Worm (Caenorhabditis elegans) whole organism, L4 larva: ENCODE measurements around the gene H01G02.3.

Experiments
- F10B5.3 ChIP-seq: sonication (generic microtip); optimal IDR thresholded peaks from 2 replicates; lab custom pipeline; 2016; ENCODE audit warnings: mild to moderate bottlenecking, missing genetic modification characterization, missing compliant biosample characterization
- F26F4.8 ChIP-seq: fragments of 200-800 bp; sonication (Bioruptor generic); conservative IDR thresholded peaks from 2 replicates; pipeline ENCODE4 v1.3.6; 2022; ENCODE audit warnings: missing genetic modification characterization, missing compliant biosample characterization
- F37D6.2 ChIP-seq: sonication (generic microtip); optimal IDR thresholded peaks from 2 replicates; lab custom pipeline; 2016; ENCODE audit warnings: mild to moderate bottlenecking, missing genetic modification characterization, missing compliant biosample characterization
- F49E8.2 ChIP-seq: sonication (generic microtip); optimal IDR thresholded peaks from 2 replicates; lab custom pipeline; 2016; ENCODE audit warnings: missing compliant biosample characterization, mild to moderate bottlenecking, missing genetic modification characterization, borderline replicate concordance
- T20F7.1 ChIP-seq: fragments of 200-800 bp; sonication (Bioruptor generic); optimal IDR thresholded peaks from 2 replicates; lab custom pipeline; 2018; ENCODE audit warnings: mild to moderate bottlenecking, missing genetic modification characterization, missing compliant biosample characterization
- Y5F2A.4 ChIP-seq: fragments of 200-800 bp; sonication (Bioruptor generic); optimal IDR thresholded peaks from 2 replicates; lab custom pipeline; 2018; ENCODE audit warnings: mild to moderate bottlenecking, missing genetic modification characterization, missing compliant biosample characterization
- Y75B8A.6 ChIP-seq: fragments of 200-800 bp; sonication (Bioruptor generic); IDR thresholded peaks from 2 replicates; pipeline ENCODE4 v1.3.6; 2022; ENCODE audit warnings: missing genetic modification reagents, missing genetic modification characterization, missing compliant biosample characterization
- ZK337.2 ChIP-seq: fragments of 200-800 bp; sonication (Bioruptor generic); IDR thresholded peaks from 2 replicates; pipeline ENCODE4 v1.3.6; 2022; ENCODE audit warnings: missing genetic modification reagents, missing genetic modification characterization, missing compliant biosample characterization
- aha-1 ChIP-seq: fragments of 150-350 bp; peaks from one replicate; lab custom pipeline; 2014; ENCODE audit warnings: missing biosample characterization, missing genetic modification characterization
- attf-4 ChIP-seq: sonication (generic microtip); optimal IDR thresholded peaks from 3 replicates; lab custom pipeline; 2017; ENCODE audit warnings: missing biosample characterization, missing genetic modification characterization
- ceh-20 ChIP-seq: fragments of 200-800 bp; sonication (Bioruptor generic); IDR thresholded peaks from 2 replicates; pipeline ENCODE4 v1.3.6; 2022; ENCODE audit warnings: missing genetic modification reagents, missing genetic modification characterization, missing compliant biosample characterization
- ceh-44 ChIP-seq: fragments of 200-800 bp; sonication (Bioruptor generic); IDR thresholded peaks from 2 replicates; pipeline ENCODE4 v1.3.6; 2022; ENCODE audit warnings: missing genetic modification reagents, missing genetic modification characterization, missing compliant biosample characterization
- cey-2 ChIP-seq: sonication (generic microtip); optimal IDR thresholded peaks from 3 replicates; lab custom pipeline; 2017; ENCODE audit warnings: missing genetic modification characterization, mild to moderate bottlenecking, missing compliant biosample characterization, antibody characterized with exemption, borderline replicate concordance; ENCODE audit not compliant: insufficient read depth
- ctbp-1 ChIP-seq: fragments of 200-800 bp; sonication (Bioruptor generic); IDR thresholded peaks from 2 replicates; pipeline ENCODE4 v1.3.6; 2022; ENCODE audit warnings: missing genetic modification reagents, missing genetic modification characterization, missing compliant biosample characterization
- daf-19 ChIP-seq: fragments of 200-800 bp; sonication (Bioruptor generic); conservative IDR thresholded peaks from 2 replicates; pipeline ENCODE4 v1.3.6; 2022; ENCODE audit warnings: missing genetic modification characterization, missing compliant biosample characterization
- dmd-9 ChIP-seq: fragments of 200-800 bp; sonication (Bioruptor generic); IDR thresholded peaks from 2 replicates; pipeline ENCODE4 v1.3.6; 2022; ENCODE audit warnings: missing genetic modification reagents, missing genetic modification characterization, missing compliant biosample characterization
- dpl-1 ChIP-seq: fragments of 150-350 bp; optimal IDR thresholded peaks from 2 replicates; lab custom pipeline; 2014; ENCODE audit warnings: missing biosample characterization, missing genetic modification reagents, missing genetic modification characterization
- duxl-1 ChIP-seq: sonication (generic microtip); optimal IDR thresholded peaks from 2 replicates; lab custom pipeline; 2016; ENCODE audit warnings: mild to moderate bottlenecking, missing genetic modification characterization, moderate library complexity, missing compliant biosample characterization; ENCODE audit not compliant: poor library complexity
- fos-1 ChIP-seq: fragments of 150-350 bp; optimal IDR thresholded peaks from 2 replicates; lab custom pipeline; 2014; ENCODE audit warnings: missing biosample characterization, missing genetic modification characterization
- gei-8 ChIP-seq: fragments of 200-800 bp; sonication (Bioruptor generic); optimal IDR thresholded peaks from 2 replicates; lab custom pipeline; 2018; ENCODE audit warnings: mild to moderate bottlenecking, missing genetic modification characterization, missing compliant biosample characterization
- hif-1 ChIP-seq, 2 experiments: sonication (generic microtip); optimal IDR thresholded peaks; 2 replicates each; lab custom pipeline; 2016 to 2017; ENCODE audit warnings: missing compliant biosample characterization in 2 of 2, missing genetic modification characterization in 2 of 2, missing genetic modification reagents in 2 of 2, missing genotype in 2 of 2, mild to moderate bottlenecking in 1 of 2
- hlh-30 ChIP-seq: sonication (generic microtip); optimal IDR thresholded peaks from 2 replicates; lab custom pipeline; 2017; ENCODE audit warnings: antibody characterized with exemption, mild to moderate bottlenecking, missing genetic modification characterization, missing compliant biosample characterization; ENCODE audit not compliant: insufficient read depth
- hmg-1.1 ChIP-seq: fragments of 200-800 bp; sonication (Bioruptor generic); IDR thresholded peaks from 2 replicates; pipeline ENCODE4 v1.3.6; 2022; ENCODE audit warnings: missing genetic modification reagents, missing genetic modification characterization, missing compliant biosample characterization
- lim-7 ChIP-seq: fragments of 200-800 bp; sonication (Bioruptor generic); IDR thresholded peaks from 2 replicates; pipeline ENCODE4 v1.3.6; 2022; ENCODE audit warnings: missing genetic modification characterization, missing compliant biosample characterization
- lin-13 ChIP-seq: fragments of 150-350 bp; optimal IDR thresholded peaks from 2 replicates; lab custom pipeline; 2014; ENCODE audit warnings: missing biosample characterization, missing genetic modification reagents, missing genetic modification characterization
- lin-15B ChIP-seq: fragments of 150-350 bp; sonication (generic microtip); optimal IDR thresholded peaks from 3 replicates; lab custom pipeline; 2014; ENCODE audit warnings: missing biosample characterization, missing genetic modification characterization
- lin-38 ChIP-seq: fragments of 200-800 bp; sonication (Bioruptor generic); IDR thresholded peaks from 2 replicates; pipeline ENCODE4 v1.3.6; 2022; ENCODE audit warnings: missing genetic modification reagents, missing genetic modification characterization, missing compliant biosample characterization
- lsy-2 ChIP-seq, 2 experiments: fragments of 150-350 bp in 1 of 2; sonication (generic microtip) in 1 of 2; optimal IDR thresholded peaks; 2 replicates each; lab custom pipeline; 2014 to 2017; ENCODE audit warnings: missing biosample characterization in 2 of 2, missing genetic modification characterization in 2 of 2
- mdl-1 ChIP-seq, 2 experiments: fragments of 150-350 bp in 1 of 2; sonication (generic microtip) in 1 of 2; optimal IDR thresholded peaks; 2 replicates each; lab custom pipeline; 2014 to 2017; ENCODE audit warnings: missing biosample characterization in 2 of 2, missing genetic modification characterization in 2 of 2
- mdt-29 ChIP-seq: fragments of 200-800 bp; sonication (Bioruptor generic); IDR thresholded peaks from 2 replicates; pipeline ENCODE4 v1.3.6; 2022; ENCODE audit warnings: missing genetic modification reagents, missing genetic modification characterization, missing compliant biosample characterization
- mep-1 ChIP-seq: fragments of 150-350 bp; sonication (generic microtip); optimal IDR thresholded peaks from 3 replicates; lab custom pipeline; 2014; ENCODE audit warnings: missing biosample characterization, missing genetic modification characterization
- mes-2 ChIP-seq: sonication (generic microtip); optimal IDR thresholded peaks from 2 replicates; lab custom pipeline; 2016; ENCODE audit warnings: missing genotype, mild to moderate bottlenecking, missing genetic modification characterization, missing compliant biosample characterization; ENCODE audit not compliant: poor library complexity, severe bottlenecking
- nhr-11 ChIP-seq: fragments of 150-350 bp; optimal IDR thresholded peaks from 2 replicates; lab custom pipeline; 2014; ENCODE audit warnings: missing biosample characterization, missing genetic modification characterization
- nhr-111 ChIP-seq: fragments of 200-800 bp; sonication (Bioruptor generic); optimal IDR thresholded peaks from 2 replicates; lab custom pipeline; 2018; ENCODE audit warnings: mild to moderate bottlenecking, missing genetic modification characterization, missing compliant biosample characterization
- nhr-41 ChIP-seq: fragments of 200-800 bp; sonication (Bioruptor generic); IDR thresholded peaks from 2 replicates; pipeline ENCODE4 v1.3.6; 2022; ENCODE audit warnings: missing genetic modification reagents, missing genetic modification characterization, missing compliant biosample characterization
- nhr-42 ChIP-seq: fragments of 200-800 bp; sonication (Bioruptor generic); IDR thresholded peaks from 2 replicates; pipeline ENCODE4 v1.3.6; 2022; ENCODE audit warnings: missing genetic modification characterization, missing compliant biosample characterization
- nhr-6 ChIP-seq: fragments of 150-350 bp; optimal IDR thresholded peaks from 2 replicates; lab custom pipeline; 2014; ENCODE audit warnings: missing biosample characterization, missing genetic modification characterization
- pha-4 ChIP-seq, 2 experiments: fragments of 150-350 bp in 1 of 2; fragments of 200-800 bp in 1 of 2; sonication (Bioruptor generic) in 1 of 2; IDR thresholded peaks in 1 of 2; optimal IDR thresholded peaks in 1 of 2; 2 replicates each; pipeline versions ENCODE4 v1.3.6 to Lab custom; 2014 to 2022; ENCODE audit warnings: missing genetic modification characterization in 2 of 2, missing genetic modification reagents in 2 of 2, missing biosample characterization in 1 of 2, missing compliant biosample characterization in 1 of 2
- sdz-12 ChIP-seq: fragments of 200-800 bp; sonication (Bioruptor generic); optimal IDR thresholded peaks from 2 replicates; lab custom pipeline; 2018; ENCODE audit warnings: mild to moderate bottlenecking, missing genetic modification characterization, missing compliant biosample characterization
- set-16 ChIP-seq: fragments of 200-800 bp; sonication (Bioruptor generic); IDR thresholded peaks from 2 replicates; pipeline ENCODE4 v1.3.6; 2022; ENCODE audit warnings: missing genetic modification reagents, missing genetic modification characterization, missing compliant biosample characterization
- skn-1 ChIP-seq: fragments of 150-350 bp; optimal IDR thresholded peaks from 2 replicates; lab custom pipeline; 2014; ENCODE audit warnings: missing biosample characterization, missing genetic modification characterization
- tag-97 ChIP-seq: fragments of 200-800 bp; sonication (Bioruptor generic); IDR thresholded peaks from 2 replicates; pipeline ENCODE4 v1.3.6; 2022; ENCODE audit warnings: missing genetic modification characterization, missing compliant biosample characterization
- tra-1 ChIP-seq: fragments of 200-800 bp; sonication (Bioruptor generic); IDR thresholded peaks from 2 replicates; pipeline ENCODE4 v1.3.6; 2022; ENCODE audit warnings: missing genetic modification reagents, missing genetic modification characterization, missing compliant biosample characterization
- unc-62 ChIP-seq, 3 experiments: fragments of 150-350 bp in 1 of 3; sonication (generic microtip); optimal IDR thresholded peaks in 2 of 3; peaks in 1 of 3; 1 replicate in 1 of 3; 2 replicates in 2 of 3; lab custom pipeline; 2014 to 2017; ENCODE audit warnings: missing biosample characterization in 3 of 3, missing genetic modification characterization in 3 of 3, missing genetic modification reagents in 3 of 3, missing genotype in 1 of 3
- vab-7 ChIP-seq: fragments of 200-800 bp; sonication (Bioruptor generic); IDR thresholded peaks from 2 replicates; pipeline ENCODE4 v1.3.6; 2022; ENCODE audit warnings: missing genetic modification reagents, missing genetic modification characterization, missing compliant biosample characterization
- zag-1 ChIP-seq: fragments of 150-350 bp; optimal IDR thresholded peaks from 2 replicates; lab custom pipeline; 2014; ENCODE audit warnings: missing biosample characterization, missing genetic modification characterization
- zfp-2 ChIP-seq: sonication (generic microtip); optimal IDR thresholded peaks from 2 replicates; lab custom pipeline; 2016; ENCODE audit warnings: mild to moderate bottlenecking, missing genetic modification characterization, missing compliant biosample characterization
- zip-2 ChIP-seq: fragments of 150-350 bp; optimal IDR thresholded peaks from 2 replicates; lab custom pipeline; 2014; ENCODE audit warnings: missing biosample characterization, missing genetic modification characterization
- ztf-7 ChIP-seq: fragments of 150-350 bp; optimal IDR thresholded peaks from 2 replicates; lab custom pipeline; 2014; ENCODE audit warnings: missing biosample characterization, missing genetic modification characterization

The H01G02.3 gene

DNA sequence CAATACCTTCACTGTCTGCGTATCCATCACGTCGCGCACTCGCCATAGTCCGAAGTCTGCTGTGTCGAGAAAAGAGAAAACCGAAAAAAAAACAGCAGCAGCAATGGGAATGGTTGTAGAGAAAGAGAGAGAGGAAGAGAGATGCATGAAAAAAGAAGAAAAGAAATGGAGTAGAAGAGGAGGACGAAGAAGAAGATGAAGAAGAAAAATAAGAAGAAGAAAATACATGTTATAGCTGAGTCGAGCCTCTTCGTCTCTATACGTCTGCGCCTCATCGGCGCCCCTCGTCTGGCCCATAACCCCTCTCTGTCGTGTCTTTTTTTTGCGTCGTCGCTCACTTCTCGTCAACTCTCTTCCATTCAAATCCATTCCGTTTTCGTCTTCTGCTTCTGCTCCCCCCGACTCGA, 17.3 kb upstream of the H01G02.3 start (continued):
- TF ChIP-seq mdt-29 (GFP tag; lab: Robert Waterston, UW) (no peak), ZK337.2 (GFP tag; lab: Robert Waterston, UW) (no peak), nhr-6 (no peak), Y75B8A.6 (GFP tag; lab: Robert Waterston, UW) (no peak), F49E8.2 (no peak), F37D6.2 (tag; lab: Kevin White, UChicago) (peak; percentile 69), duxl-1 (tag; lab: Kevin White, UChicago) (no peak), lsy-2 (tag; optimal IDR thresholded peaks at IDR 0.05; lab: Kevin White, UChicago) (peak; percentile 52 to 85), sdz-12 (GFP tag; lab: Kevin White, UChicago) (no peak), F10B5.3 (tag; lab: Kevin White, UChicago) (no peak), lin-38 (no peak), gei-8 (no peak), fos-1 (tag; lab: Kevin White, UChicago) (no peak), mdl-1 (tag; optimal IDR thresholded peaks at IDR 0.05; lab: Kevin White, UChicago) (peak; percentile 57 to 82), cey-2 (tag; lab: Kevin White, UChicago) (peak; percentile 45), ctbp-1 (GFP tag; lab: Robert Waterston, UW) (peak; percentile 70; the same call in 1 of the 2 replicates), daf-19 (no peak), ceh-44 (GFP tag; lab: Robert Waterston, UW) (no peak), tag-97 (GFP tag; lab: Robert Waterston, UW) (no peak), nhr-41 (GFP tag; lab: Robert Waterston, UW) (no peak), nhr-11 (tag; lab: Kevin White, UChicago) (peak; percentile 83), F26F4.8 (GFP tag; lab: Robert Waterston, UW) (no peak), nhr-111 (GFP tag; lab: Kevin White, UChicago) (no peak), set-16 (GFP tag; lab: Robert Waterston, UW) (peak; percentile 52; the same call in 1 of the 2 replicates), mes-2 (tag; lab: Kevin White, UChicago) (no peak), dpl-1 (GFP tag; lab: Kevin White, UChicago) (peak; percentile 60), lin-13 (GFP tag; lab: Kevin White, UChicago) (no peak), tra-1 (GFP tag; lab: Robert Waterston, UW) (0 out of 2 replicates have a peak, but pooled peaks have one; percentile 4), lim-7 (GFP tag; lab: Robert Waterston, UW) (no peak), lin-15B (tag; lab: Kevin White, UChicago) (no peak), unc-62 (GFP tag; optimal IDR thresholded peaks at IDR 0.05 in 1 of 2; lab: Kevin White, UChicago) (peak in 1 of 2 experiments; percentile 94), unc-62 (tag; optimal IDR thresholded peaks at IDR 0.05; lab: Kevin White, UChicago) (no peak), ztf-7 (tag; lab: Kevin White, UChicago) (no peak), dmd-9 (GFP tag; lab: Robert Waterston, UW) (no peak), T20F7.1 (peak; percentile 21), nhr-42 (no peak), skn-1 (tag; lab: Kevin White, UChicago) (no peak), hif-1 (tag; optimal IDR thresholded peaks at IDR 0.05; lab: Kevin White, UChicago) (peak in 1 of 2 experiments; percentile 65), pha-4 (GFP tag; IDR thresholded peaks at IDR 0.05; lab: Robert Waterston, UW) (no peak), pha-4 (tag; optimal IDR thresholded peaks at IDR 0.05; lab: Kevin White, UChicago) (peak; percentile 28), hlh-30 (tag; lab: Kevin White, UChicago) (peak; percentile 69), zfp-2 (no peak), Y5F2A.4 (GFP tag; lab: Kevin White, UChicago) (no peak), aha-1 (tag; lab: Kevin White, UChicago) (peak; percentile 99), mep-1 (tag; lab: Kevin White, UChicago) (peak; percentile 87), zag-1 (tag; lab: Kevin White, UChicago) (peak; percentile 58), attf-4 (tag; lab: Kevin White, UChicago) (no peak), zip-2 (tag; lab: Kevin White, UChicago) (no peak), hmg-1.1 (GFP tag; lab: Robert Waterston, UW) (peak; percentile 81; the same call in 1 of the 2 replicates), vab-7 (GFP tag; lab: Robert Waterston, UW) (no peak), ceh-20 (GFP tag; lab: Robert Waterston, UW) (peak; percentile 73; the same call in 1 of the 2 replicates)
